Worm (Caenorhabditis elegans) whole organism, L4 larva: ENCODE results near the gene K01A6.5.
A peak's percentile ranks its signal among the peaks of the same experiment; 100 is the strongest.

Experiments
- T26A8.4 ChIP-seq: fragments of 200-800 bp; sonication (Bioruptor generic); IDR thresholded peaks from 2 replicates; pipeline ENCODE4 v1.3.6; 2022; ENCODE audit warnings: missing genetic modification characterization, missing compliant biosample characterization
- Y48G9A.11 ChIP-seq: fragments of 200-800 bp; sonication (Bioruptor generic); IDR thresholded peaks from 2 replicates; pipeline ENCODE4 v1.3.6; 2022; ENCODE audit warnings: missing genetic modification reagents, missing genetic modification characterization, missing compliant biosample characterization
- aha-1 ChIP-seq: fragments of 150-350 bp; peaks from one replicate; lab custom pipeline; 2014; ENCODE audit warnings: missing biosample characterization, missing genetic modification characterization
- aly-2 ChIP-seq: sonication (generic microtip); optimal IDR thresholded peaks from 2 replicates; lab custom pipeline; 2018; ENCODE audit warnings: missing biosample characterization, missing genetic modification characterization
- arid-1 ChIP-seq: fragments of 200-800 bp; sonication (Bioruptor generic); conservative IDR thresholded peaks from 2 replicates; pipeline ENCODE4 v1.3.6; 2022; ENCODE audit warnings: missing genetic modification reagents, missing genetic modification characterization, missing compliant biosample characterization
- attf-4 ChIP-seq: sonication (generic microtip); optimal IDR thresholded peaks from 3 replicates; lab custom pipeline; 2017; ENCODE audit warnings: missing biosample characterization, missing genetic modification characterization
- ceh-28 ChIP-seq: fragments of 150-350 bp; optimal IDR thresholded peaks from 2 replicates; lab custom pipeline; 2014; ENCODE audit warnings: missing biosample characterization, missing genetic modification reagents, missing genetic modification characterization
- daf-12 ChIP-seq: fragments of 150-350 bp; optimal IDR thresholded peaks from 2 replicates; lab custom pipeline; 2014; ENCODE audit warnings: missing biosample characterization, missing genetic modification reagents, missing genetic modification characterization
- daf-16 ChIP-seq, 3 experiments: sonication (generic microtip); optimal IDR thresholded peaks; 2 replicates each; lab custom pipeline; 2016 to 2017; ENCODE audit warnings: missing genetic modification characterization in 3 of 3, missing genetic modification reagents in 3 of 3, mild to moderate bottlenecking in 2 of 3, missing compliant biosample characterization in 2 of 3, missing biosample characterization in 1 of 3, moderate library complexity in 1 of 3
- daf-19 ChIP-seq: fragments of 200-800 bp; sonication (Bioruptor generic); conservative IDR thresholded peaks from 2 replicates; pipeline ENCODE4 v1.3.6; 2022; ENCODE audit warnings: missing genetic modification characterization, missing compliant biosample characterization
- daf-8 ChIP-seq: fragments of 200-800 bp; sonication (Bioruptor generic); IDR thresholded peaks from 2 replicates; pipeline ENCODE4 v1.3.6; 2022; ENCODE audit warnings: missing genetic modification characterization, missing compliant biosample characterization
- dmd-8 ChIP-seq: fragments of 200-800 bp; sonication (Bioruptor generic); IDR thresholded peaks from 2 replicates; pipeline ENCODE4 v1.3.6; 2022; ENCODE audit warnings: missing genetic modification characterization, missing compliant biosample characterization
- dmd-9 ChIP-seq: fragments of 200-800 bp; sonication (Bioruptor generic); IDR thresholded peaks from 2 replicates; pipeline ENCODE4 v1.3.6; 2022; ENCODE audit warnings: missing genetic modification reagents, missing genetic modification characterization, missing compliant biosample characterization
- egl-43 ChIP-seq: fragments of 200-800 bp; sonication (Bioruptor generic); IDR thresholded peaks from 2 replicates; pipeline ENCODE4 v1.3.6; 2022; ENCODE audit warnings: missing genetic modification reagents, missing genetic modification characterization, missing compliant biosample characterization
- gei-8 ChIP-seq: fragments of 200-800 bp; sonication (Bioruptor generic); optimal IDR thresholded peaks from 2 replicates; lab custom pipeline; 2018; ENCODE audit warnings: mild to moderate bottlenecking, missing genetic modification characterization, missing compliant biosample characterization
- hmg-1.1 ChIP-seq: fragments of 200-800 bp; sonication (Bioruptor generic); IDR thresholded peaks from 2 replicates; pipeline ENCODE4 v1.3.6; 2022; ENCODE audit warnings: missing genetic modification reagents, missing genetic modification characterization, missing compliant biosample characterization
- jun-1 ChIP-seq: fragments of 150-350 bp; optimal IDR thresholded peaks from 2 replicates; lab custom pipeline; 2014; ENCODE audit warnings: missing biosample characterization, missing genetic modification reagents, missing genetic modification characterization
- lin-1 ChIP-seq: fragments of 200-800 bp; sonication (Bioruptor generic); IDR thresholded peaks from 2 replicates; pipeline ENCODE4 v1.3.6; 2022; ENCODE audit warnings: missing genetic modification reagents, missing genetic modification characterization, missing compliant biosample characterization
- lin-13 ChIP-seq: fragments of 150-350 bp; optimal IDR thresholded peaks from 2 replicates; lab custom pipeline; 2014; ENCODE audit warnings: missing biosample characterization, missing genetic modification reagents, missing genetic modification characterization
- lin-29 ChIP-seq: fragments of 200-800 bp; sonication (Bioruptor generic); IDR thresholded peaks from 2 replicates; pipeline ENCODE4 v1.3.6; 2022; ENCODE audit warnings: missing genetic modification reagents, missing genetic modification characterization, missing compliant biosample characterization
- lin-38 ChIP-seq: fragments of 200-800 bp; sonication (Bioruptor generic); IDR thresholded peaks from 2 replicates; pipeline ENCODE4 v1.3.6; 2022; ENCODE audit warnings: missing genetic modification reagents, missing genetic modification characterization, missing compliant biosample characterization
- lsy-2 ChIP-seq, 2 experiments: fragments of 150-350 bp in 1 of 2; sonication (generic microtip) in 1 of 2; optimal IDR thresholded peaks; 2 replicates each; lab custom pipeline; 2014 to 2017; ENCODE audit warnings: missing biosample characterization in 2 of 2, missing genetic modification characterization in 2 of 2
- nhr-102 ChIP-seq: sonication (generic microtip); optimal IDR thresholded peaks from 2 replicates; lab custom pipeline; 2016; ENCODE audit warnings: mild to moderate bottlenecking, missing genetic modification characterization, moderate library complexity, missing compliant biosample characterization
- nhr-11 ChIP-seq: fragments of 150-350 bp; optimal IDR thresholded peaks from 2 replicates; lab custom pipeline; 2014; ENCODE audit warnings: missing biosample characterization, missing genetic modification characterization
- nhr-111 ChIP-seq: fragments of 200-800 bp; sonication (Bioruptor generic); optimal IDR thresholded peaks from 2 replicates; lab custom pipeline; 2018; ENCODE audit warnings: mild to moderate bottlenecking, missing genetic modification characterization, missing compliant biosample characterization
- nhr-237 ChIP-seq: sonication (generic microtip); optimal IDR thresholded peaks from 2 replicates; lab custom pipeline; 2017; ENCODE audit warnings: missing biosample characterization, missing genetic modification characterization
- nhr-25 ChIP-seq: sonication (generic microtip); optimal IDR thresholded peaks from 2 replicates; lab custom pipeline; 2017; ENCODE audit warnings: missing genetic modification characterization, mild to moderate bottlenecking, missing compliant biosample characterization, antibody characterized with exemption, moderate library complexity, borderline replicate concordance; ENCODE audit not compliant: insufficient read depth
- nhr-28 ChIP-seq: fragments of 150-350 bp; optimal IDR thresholded peaks from 2 replicates; lab custom pipeline; 2014; ENCODE audit warnings: missing biosample characterization, missing genetic modification characterization
- nhr-6 ChIP-seq: fragments of 150-350 bp; optimal IDR thresholded peaks from 2 replicates; lab custom pipeline; 2014; ENCODE audit warnings: missing biosample characterization, missing genetic modification characterization
- nhr-77 ChIP-seq: fragments of 150-350 bp; optimal IDR thresholded peaks from 2 replicates; lab custom pipeline; 2014; ENCODE audit warnings: missing biosample characterization, missing genetic modification characterization
- pha-4 ChIP-seq, 2 experiments: fragments of 150-350 bp in 1 of 2; fragments of 200-800 bp in 1 of 2; sonication (Bioruptor generic) in 1 of 2; IDR thresholded peaks in 1 of 2; optimal IDR thresholded peaks in 1 of 2; 2 replicates each; pipeline versions ENCODE4 v1.3.6 to Lab custom; 2014 to 2022; ENCODE audit warnings: missing genetic modification characterization in 2 of 2, missing genetic modification reagents in 2 of 2, missing biosample characterization in 1 of 2, missing compliant biosample characterization in 1 of 2
- php-3 ChIP-seq: fragments of 200-800 bp; sonication (Bioruptor generic); IDR thresholded peaks from 2 replicates; pipeline ENCODE4 v1.3.6; 2022; ENCODE audit warnings: missing genetic modification reagents, missing genetic modification characterization, missing compliant biosample characterization
- pqm-1 ChIP-seq: sonication (generic microtip); optimal IDR thresholded peaks from 2 replicates; lab custom pipeline; 2017; ENCODE audit warnings: missing biosample characterization, missing genetic modification characterization
- rbr-2 ChIP-seq: sonication (generic microtip); optimal IDR thresholded peaks from 2 replicates; lab custom pipeline; 2016; ENCODE audit warnings: missing genotype, missing genetic modification characterization, missing compliant biosample characterization
- sdz-12 ChIP-seq: fragments of 200-800 bp; sonication (Bioruptor generic); optimal IDR thresholded peaks from 2 replicates; lab custom pipeline; 2018; ENCODE audit warnings: mild to moderate bottlenecking, missing genetic modification characterization, missing compliant biosample characterization
- snpc-1.2 ChIP-seq: fragments of 200-800 bp; sonication (Bioruptor generic); IDR thresholded peaks from 2 replicates; pipeline ENCODE4 v1.3.6; 2022; ENCODE audit warnings: missing genetic modification reagents, missing genetic modification characterization, missing compliant biosample characterization
- tag-97 ChIP-seq: fragments of 200-800 bp; sonication (Bioruptor generic); IDR thresholded peaks from 2 replicates; pipeline ENCODE4 v1.3.6; 2022; ENCODE audit warnings: missing genetic modification characterization, missing compliant biosample characterization
- unc-130 ChIP-seq: sonication (generic microtip); optimal IDR thresholded peaks from 2 replicates; lab custom pipeline; 2016; ENCODE audit warnings: missing genetic modification reagents, missing genetic modification characterization, missing compliant biosample characterization
- unc-62 ChIP-seq, 3 experiments: fragments of 150-350 bp in 1 of 3; sonication (generic microtip); optimal IDR thresholded peaks in 2 of 3; peaks in 1 of 3; 1 replicate in 1 of 3; 2 replicates in 2 of 3; lab custom pipeline; 2014 to 2017; ENCODE audit warnings: missing biosample characterization in 3 of 3, missing genetic modification characterization in 3 of 3, missing genetic modification reagents in 3 of 3, missing genotype in 1 of 3
- vab-7 ChIP-seq: fragments of 200-800 bp; sonication (Bioruptor generic); IDR thresholded peaks from 2 replicates; pipeline ENCODE4 v1.3.6; 2022; ENCODE audit warnings: missing genetic modification reagents, missing genetic modification characterization, missing compliant biosample characterization
- zfp-2 ChIP-seq: sonication (generic microtip); optimal IDR thresholded peaks from 2 replicates; lab custom pipeline; 2016; ENCODE audit warnings: mild to moderate bottlenecking, missing genetic modification characterization, missing compliant biosample characterization
- zip-2 ChIP-seq: fragments of 150-350 bp; optimal IDR thresholded peaks from 2 replicates; lab custom pipeline; 2014; ENCODE audit warnings: missing biosample characterization, missing genetic modification characterization
- ztf-11 ChIP-seq: fragments of 150-350 bp; optimal IDR thresholded peaks from 2 replicates; lab custom pipeline; 2014; ENCODE audit warnings: missing biosample characterization, missing genetic modification characterization
- ztf-7 ChIP-seq: fragments of 150-350 bp; optimal IDR thresholded peaks from 2 replicates; lab custom pipeline; 2014; ENCODE audit warnings: missing biosample characterization, missing genetic modification characterization

K01A6.5 gene

ce11 chrIV:11737269-11737668, 5.2 kb upstream of the K01A6.5 start, which contains the start of gene K01A6.8:
Gene K01A6.8, minus strand, starts transcription at chrIV:11737369.
- no peak for TF ChIP-seq tag-97 (GFP tag; lab: Robert Waterston, UW)
- no peak for TF ChIP-seq lin-1 (GFP tag; lab: Robert Waterston, UW)
- no peak for TF ChIP-seq pqm-1 (tag; lab: Kevin White, UChicago)
- TF ChIP-seq daf-16 (GFP tag; optimal IDR thresholded peaks at IDR 0.05; lab: Kevin White, UChicago) = no peak
- no peak for TF ChIP-seq daf-16 (tag; optimal IDR thresholded peaks at IDR 0.05; lab: Kevin White, UChicago)
- TF ChIP-seq nhr-77 (tag; lab: Kevin White, UChicago) = no peak
- no peak for TF ChIP-seq aly-2 (tag; lab: Kevin White, UChicago)
- no peak for TF ChIP-seq vab-7
- TF ChIP-seq nhr-6 (tag; lab: Kevin White, UChicago) = no peak
- TF ChIP-seq zip-2 = no peak
- TF ChIP-seq nhr-111 (GFP tag; lab: Kevin White, UChicago) = no peak
- no peak for TF ChIP-seq Y48G9A.11 (GFP tag; lab: Robert Waterston, UW)
- no peak for TF ChIP-seq gei-8 (GFP tag; lab: Kevin White, UChicago)
- TF ChIP-seq egl-43 (GFP tag; lab: Robert Waterston, UW) = no peak
- TF ChIP-seq unc-62 (GFP tag; optimal IDR thresholded peaks at IDR 0.05 in 1 of 2; lab: Kevin White, UChicago) = no peak
- TF ChIP-seq unc-62 (tag; optimal IDR thresholded peaks at IDR 0.05; lab: Kevin White, UChicago) = no peak
- TF ChIP-seq, all 104 proteins: peak for 0

- TF ChIP-seq arid-1 (GFP tag; lab: Robert Waterston, UW) = no peak
- TF ChIP-seq aha-1 (tag; lab: Kevin White, UChicago) = peak; percentile 95
Measured at ce11 chrIV:11738092-11738617, 4.4 kb upstream of the K01A6.5 start, which contains the start of gene K01A6.7. Gene K01A6.7, minus strand, starts transcription at chrIV:11738567.

- TF ChIP-seq unc-130 (GFP tag; lab: Kevin White, UChicago) = no peak
- TF ChIP-seq nhr-11 = no peak
- no peak for TF ChIP-seq nhr-25 (tag; lab: Kevin White, UChicago)
- no peak for TF ChIP-seq jun-1 (tag; lab: Kevin White, UChicago)
- no peak for TF ChIP-seq hmg-1.1 (GFP tag; lab: Robert Waterston, UW)
- TF ChIP-seq lin-38 (GFP tag; lab: Robert Waterston, UW) = no peak
- TF ChIP-seq lsy-2 (tag; optimal IDR thresholded peaks at IDR 0.05; lab: Kevin White, UChicago) = no peak
- no peak for TF ChIP-seq dmd-8 (GFP tag; lab: Robert Waterston, UW)
- no peak for TF ChIP-seq ceh-28
- TF ChIP-seq daf-19 (GFP tag; lab: Robert Waterston, UW) = no peak
- no peak for TF ChIP-seq nhr-102
- no peak for TF ChIP-seq ztf-11 (tag; lab: Kevin White, UChicago)
- TF ChIP-seq aly-2 (tag; lab: Kevin White, UChicago) = no peak
- no peak for TF ChIP-seq sdz-12 (GFP tag; lab: Kevin White, UChicago)
- TF ChIP-seq pha-4 (GFP tag; IDR thresholded peaks at IDR 0.05; lab: Robert Waterston, UW) = no peak
- no peak for TF ChIP-seq pha-4 (tag; optimal IDR thresholded peaks at IDR 0.05; lab: Kevin White, UChicago)
- TF ChIP-seq nhr-28 (tag; lab: Kevin White, UChicago) = no peak
- no peak for TF ChIP-seq zip-2
- no peak for TF ChIP-seq zfp-2 (tag; lab: Kevin White, UChicago)
- no peak for TF ChIP-seq vab-7
- TF ChIP-seq, all 104 proteins: peak for 0
Measured at ce11 chrIV:11740204-11740603, 2.3 kb upstream of the K01A6.5 start, which contains the start of gene K01A6.4. Gene K01A6.4, minus strand, starts transcription at chrIV:11740304.

- TF ChIP-seq hmg-1.1 (GFP tag; lab: Robert Waterston, UW) = no peak
- no peak for TF ChIP-seq lin-38 (GFP tag; lab: Robert Waterston, UW)
- no peak for TF ChIP-seq ztf-7 (tag; lab: Kevin White, UChicago)
- TF ChIP-seq rbr-2 = no peak
- no peak for TF ChIP-seq dmd-9
- TF ChIP-seq T26A8.4 (GFP tag; lab: Robert Waterston, UW) = no peak
- TF ChIP-seq daf-12 (tag; lab: Kevin White, UChicago) = no peak
- no peak for TF ChIP-seq nhr-237
- no peak for TF ChIP-seq pha-4 (GFP tag; IDR thresholded peaks at IDR 0.05; lab: Robert Waterston, UW)
- TF ChIP-seq pha-4 (tag; optimal IDR thresholded peaks at IDR 0.05; lab: Kevin White, UChicago) = no peak
- no peak for TF ChIP-seq attf-4 (tag; lab: Kevin White, UChicago)
- no peak for TF ChIP-seq daf-8
- no peak for TF ChIP-seq snpc-1.2 (GFP tag; lab: Robert Waterston, UW)
- TF ChIP-seq lin-29 (GFP tag; lab: Robert Waterston, UW) = no peak
- no peak for TF ChIP-seq lin-13 (GFP tag; lab: Kevin White, UChicago)
- no peak for TF ChIP-seq sdz-12 (GFP tag; lab: Kevin White, UChicago)
- no peak for TF ChIP-seq php-3
- no peak for TF ChIP-seq aly-2 (tag; lab: Kevin White, UChicago)
- no peak for TF ChIP-seq unc-130 (GFP tag; lab: Kevin White, UChicago)
Measured at ce11 chrIV:11743813-11744212, 1.3 kb downstream of the K01A6.5 start.
